Fruit fly (Drosophila melanogaster) whole organism, embryonic: ENCODE results near the gene Paics.

Source experiments
- Antp ChIP-seq: fragments of 200-800 bp; sonication (Bioruptor generic); optimal IDR thresholded peaks from 3 replicates; lab custom pipeline; 2016; ENCODE audit warnings: missing biosample characterization, missing genetic modification characterization
- Atf6 ChIP-seq: fragments of 200-800 bp; sonication (Bioruptor generic); IDR thresholded peaks from 2 replicates; pipeline ENCODE4 v1.3.6; 2022; ENCODE audit warnings: missing biosample characterization, missing genetic modification characterization
- CG10565 ChIP-seq: fragments of 200-800 bp; sonication (Bioruptor generic); optimal IDR thresholded peaks from 3 replicates; lab custom pipeline; 2016; ENCODE audit warnings: missing biosample characterization, mild to moderate bottlenecking, missing genetic modification characterization
- CG13424 ChIP-seq: fragments of 200-800 bp; sonication (Bioruptor generic); optimal IDR thresholded peaks from 2 replicates; lab custom pipeline; 2019; ENCODE audit warnings: missing biosample characterization, mild to moderate bottlenecking, missing genetic modification characterization, moderate library complexity
- CG17359 ChIP-seq: fragments of 200-800 bp; sonication (Bioruptor generic); optimal IDR thresholded peaks from 3 replicates; lab custom pipeline; 2018; ENCODE audit warnings: missing biosample characterization, mild to moderate bottlenecking, missing genetic modification characterization, moderate library complexity
- CG17612 ChIP-seq: fragments of 200-800 bp; sonication (Bioruptor generic); IDR thresholded peaks from 2 replicates; pipeline ENCODE4 v1.3.6; 2022; ENCODE audit warnings: missing biosample characterization, missing genetic modification characterization
- CG2199 ChIP-seq: fragments of 200-800 bp; sonication (Bioruptor generic); IDR thresholded peaks from 3 replicates; pipeline ENCODE4 v1.3.6; 2022; ENCODE audit warnings: missing biosample characterization, missing genetic modification characterization
- CG31388 ChIP-seq: fragments of 200-800 bp; sonication (Bioruptor generic); optimal IDR thresholded peaks from 2 replicates; lab custom pipeline; 2016; ENCODE audit warnings: missing biosample characterization, missing genetic modification characterization
- CG3407 ChIP-seq: fragments of 200-800 bp; sonication (Bioruptor generic); optimal IDR thresholded peaks from 2 replicates; lab custom pipeline; 2018; ENCODE audit warnings: missing biosample characterization, mild to moderate bottlenecking, missing genetic modification characterization
- CG34422 ChIP-seq: fragments of 200-800 bp; sonication (Bioruptor generic); IDR thresholded peaks from 3 replicates; pipeline ENCODE4 v1.3.6; 2022; ENCODE audit warnings: missing biosample characterization, missing genetic modification characterization
- CG42726 ChIP-seq: fragments of 200-800 bp; sonication (Bioruptor generic); IDR thresholded peaks from 2 replicates; pipeline ENCODE4 v1.3.6; 2022; ENCODE audit warnings: missing biosample characterization, missing genetic modification characterization; ENCODE audit not compliant: partially characterized antibody
- CG4328 ChIP-seq: fragments of 200-800 bp; sonication (Bioruptor generic); optimal IDR thresholded peaks from 3 replicates; lab custom pipeline; 2017; ENCODE audit warnings: missing biosample characterization, missing genetic modification reagents, missing genetic modification characterization
- CG4424 ChIP-seq: fragments of 200-800 bp; sonication (Bioruptor generic); optimal IDR thresholded peaks from 3 replicates; lab custom pipeline; 2016; ENCODE audit warnings: missing biosample characterization, missing genetic modification characterization
- CG5245 ChIP-seq: fragments of 200-800 bp; sonication (Bioruptor generic); optimal IDR thresholded peaks from 3 replicates; lab custom pipeline; 2016; ENCODE audit warnings: missing biosample characterization, missing genetic modification characterization
- CG6813 ChIP-seq: fragments of 200-800 bp; sonication (Bioruptor generic); optimal IDR thresholded peaks from 2 replicates; lab custom pipeline; 2017; ENCODE audit warnings: missing biosample characterization, missing genetic modification characterization, mild to moderate bottlenecking, moderate library complexity, missing genetic modification reagents
- CG7271 ChIP-seq: fragments of 200-800 bp; sonication (Bioruptor generic); optimal IDR thresholded peaks from 2 replicates; lab custom pipeline; 2018; ENCODE audit warnings: missing biosample characterization, mild to moderate bottlenecking, missing genetic modification characterization, moderate library complexity
- CG9215 ChIP-seq: fragments of 200-800 bp; sonication (Bioruptor generic); IDR thresholded peaks from 2 replicates; pipeline ENCODE4 v1.3.6; 2022; ENCODE audit warnings: missing biosample characterization, missing genetic modification characterization
- D19A ChIP-seq: fragments of 200-800 bp; optimal IDR thresholded peaks from 3 replicates; lab custom pipeline; 2019; ENCODE audit warnings: missing biosample characterization, mild to moderate bottlenecking, missing genetic modification characterization, moderate library complexity
- D19B ChIP-seq: fragments of 200-800 bp; sonication (Bioruptor generic); optimal IDR thresholded peaks from 2 replicates; lab custom pipeline; 2017; ENCODE audit warnings: missing biosample characterization, mild to moderate bottlenecking, missing genetic modification characterization
- Dip2 ChIP-seq: fragments of 200-800 bp; sonication (Bioruptor generic); IDR thresholded peaks from 2 replicates; pipeline ENCODE4 v1.3.6; 2022; ENCODE audit warnings: missing biosample characterization, missing genetic modification characterization
- Drgx ChIP-seq: fragments of 200-800 bp; sonication (Bioruptor generic); IDR thresholded peaks from 2 replicates; pipeline ENCODE4 v1.3.6; 2022; ENCODE audit warnings: missing biosample characterization, missing genetic modification characterization
- GATAe ChIP-seq: fragments of 200-800 bp; sonication (Bioruptor generic); conservative IDR thresholded peaks from 2 replicates; pipeline ENCODE4 v1.3.6; 2022; ENCODE audit warnings: missing biosample characterization, missing genetic modification characterization
- HmgD ChIP-seq: fragments of 200-800 bp; sonication (Bioruptor generic); optimal IDR thresholded peaks from 3 replicates; lab custom pipeline; 2016; ENCODE audit warnings: missing biosample characterization, missing genetic modification characterization
- Hsf ChIP-seq: fragments of 200-800 bp; sonication (Bioruptor generic); optimal IDR thresholded peaks from 3 replicates; lab custom pipeline; 2016; ENCODE audit warnings: missing biosample characterization, missing genetic modification characterization
- Jarid2 ChIP-seq: fragments of 200-800 bp; sonication (Bioruptor generic); optimal IDR thresholded peaks from 3 replicates; lab custom pipeline; 2017; ENCODE audit warnings: mild to moderate bottlenecking, missing biosample characterization, missing genetic modification reagents, missing genetic modification characterization
- Mad ChIP-seq: fragments of 200-800 bp; sonication (Bioruptor generic); optimal IDR thresholded peaks from 2 replicates; lab custom pipeline; 2016; ENCODE audit warnings: missing biosample characterization, missing genetic modification characterization
- NK7.1 ChIP-seq: fragments of 200-800 bp; sonication (Bioruptor generic); optimal IDR thresholded peaks from 3 replicates; lab custom pipeline; 2016; ENCODE audit warnings: missing biosample characterization, missing genetic modification characterization
- Rfx ChIP-seq: fragments of 200-800 bp; sonication (Bioruptor generic); IDR thresholded peaks from 2 replicates; pipeline ENCODE4 v1.3.6; 2022; ENCODE audit warnings: missing biosample characterization, missing genetic modification characterization
- Scr ChIP-seq: fragments of 200-800 bp; sonication (Bioruptor generic); IDR thresholded peaks from 2 replicates; pipeline ENCODE4 v1.3.6; 2022; ENCODE audit warnings: missing biosample characterization, missing genetic modification characterization; ENCODE audit not compliant: partially characterized antibody
- cg ChIP-seq: fragments of 200-800 bp; sonication (Bioruptor generic); optimal IDR thresholded peaks from 3 replicates; lab custom pipeline; 2019; ENCODE audit warnings: missing biosample characterization, mild to moderate bottlenecking, missing genetic modification characterization, moderate library complexity
- chinmo ChIP-seq: fragments of 200-800 bp; sonication (Bioruptor generic); IDR thresholded peaks from 4 replicates; pipeline ENCODE4 v1.3.6; 2022; ENCODE audit warnings: missing biosample characterization, missing genetic modification characterization; ENCODE audit not compliant: partially characterized antibody
- crol ChIP-seq: fragments of 200-800 bp; sonication (Bioruptor generic); IDR thresholded peaks from 2 replicates; pipeline ENCODE4 v1.3.6; 2022; ENCODE audit warnings: missing biosample characterization, missing genetic modification characterization
- dysf ChIP-seq: fragments of 200-800 bp; sonication (Bioruptor generic); IDR thresholded peaks from 3 replicates; pipeline ENCODE4 v1.3.6; 2022; ENCODE audit warnings: missing biosample characterization, missing genetic modification characterization
- gro ChIP-seq: fragments of 200-800 bp; sonication (Bioruptor generic); optimal IDR thresholded peaks from 2 replicates; lab custom pipeline; 2016; ENCODE audit warnings: missing biosample characterization, missing genetic modification characterization
- her ChIP-seq: fragments of 200-800 bp; sonication (Bioruptor generic); optimal IDR thresholded peaks from 2 replicates; lab custom pipeline; 2016; ENCODE audit warnings: missing biosample characterization, missing genetic modification characterization
- lbe ChIP-seq: fragments of 200-800 bp; sonication (Bioruptor generic); optimal IDR thresholded peaks from 2 replicates; lab custom pipeline; 2016; ENCODE audit warnings: missing biosample characterization, mild to moderate bottlenecking, missing genetic modification characterization
- lilli ChIP-seq: fragments of 200-800 bp; sonication (Bioruptor generic); optimal IDR thresholded peaks from 3 replicates; lab custom pipeline; 2016; ENCODE audit warnings: missing biosample characterization, missing genetic modification characterization
- mam ChIP-seq: fragments of 200-800 bp; sonication (Bioruptor generic); optimal IDR thresholded peaks from 3 replicates; lab custom pipeline; 2016; ENCODE audit warnings: missing biosample characterization, missing genetic modification characterization
- nom ChIP-seq: fragments of 200-800 bp; sonication (Bioruptor generic); optimal IDR thresholded peaks from 2 replicates; lab custom pipeline; 2017; ENCODE audit warnings: missing biosample characterization, missing genetic modification characterization, mild to moderate bottlenecking, moderate library complexity, missing genetic modification reagents
- prd ChIP-seq, 3 experiments: fragments of >200 bp in 2 of 3; fragments of 200-800 bp in 1 of 3; sonication (Bioruptor generic) in 1 of 3; optimal IDR thresholded peaks in 2 of 3; IDR thresholded peaks in 1 of 3; 2 replicates in 2 of 3; 3 replicates in 1 of 3; pipeline versions ENCODE4 v1.3.6 to Lab custom; 2017 to 2022; ENCODE audit warnings: missing biosample characterization in 1 of 3, missing genetic modification characterization in 1 of 3
- rib ChIP-seq: fragments of 200-800 bp; sonication (Bioruptor generic); IDR thresholded peaks from 2 replicates; pipeline ENCODE4 v1.3.6; 2022; ENCODE audit warnings: missing biosample characterization, missing genetic modification characterization
- stwl ChIP-seq: fragments of 200-800 bp; sonication (Bioruptor generic); optimal IDR thresholded peaks from 3 replicates; lab custom pipeline; 2018; ENCODE audit warnings: missing biosample characterization, mild to moderate bottlenecking, missing genetic modification characterization, moderate library complexity
- tna ChIP-seq: fragments of 200-800 bp; sonication (Bioruptor generic); IDR thresholded peaks from 2 replicates; pipeline ENCODE4 v1.3.6; 2022; ENCODE audit warnings: missing biosample characterization, missing genetic modification characterization; ENCODE audit not compliant: partially characterized antibody
- vvl ChIP-seq: fragments of 200-800 bp; sonication (Bioruptor generic); IDR thresholded peaks from 2 replicates; pipeline ENCODE4 v1.3.6; 2022; ENCODE audit warnings: missing biosample characterization, missing genetic modification characterization
- wdn ChIP-seq: fragments of 200-800 bp; sonication (Bioruptor generic); IDR thresholded peaks from 2 replicates; pipeline ENCODE4 v1.3.6; 2022; ENCODE audit warnings: missing biosample characterization, missing genetic modification characterization
- wek ChIP-seq: fragments of 200-800 bp; sonication (Bioruptor generic); optimal IDR thresholded peaks from 3 replicates; lab custom pipeline; 2018; ENCODE audit warnings: missing biosample characterization, mild to moderate bottlenecking, missing genetic modification characterization, moderate library complexity
- z ChIP-seq: fragments of 200-800 bp; sonication (Bioruptor generic); IDR thresholded peaks from 3 replicates; pipeline ENCODE4 v1.3.6; 2022; ENCODE audit warnings: missing biosample characterization, missing genetic modification characterization
- zf30C ChIP-seq: fragments of 200-800 bp; sonication (Bioruptor generic); optimal IDR thresholded peaks from 3 replicates; lab custom pipeline; 2018; ENCODE audit warnings: missing biosample characterization, mild to moderate bottlenecking, missing genetic modification characterization

Paics gene

DNA sequence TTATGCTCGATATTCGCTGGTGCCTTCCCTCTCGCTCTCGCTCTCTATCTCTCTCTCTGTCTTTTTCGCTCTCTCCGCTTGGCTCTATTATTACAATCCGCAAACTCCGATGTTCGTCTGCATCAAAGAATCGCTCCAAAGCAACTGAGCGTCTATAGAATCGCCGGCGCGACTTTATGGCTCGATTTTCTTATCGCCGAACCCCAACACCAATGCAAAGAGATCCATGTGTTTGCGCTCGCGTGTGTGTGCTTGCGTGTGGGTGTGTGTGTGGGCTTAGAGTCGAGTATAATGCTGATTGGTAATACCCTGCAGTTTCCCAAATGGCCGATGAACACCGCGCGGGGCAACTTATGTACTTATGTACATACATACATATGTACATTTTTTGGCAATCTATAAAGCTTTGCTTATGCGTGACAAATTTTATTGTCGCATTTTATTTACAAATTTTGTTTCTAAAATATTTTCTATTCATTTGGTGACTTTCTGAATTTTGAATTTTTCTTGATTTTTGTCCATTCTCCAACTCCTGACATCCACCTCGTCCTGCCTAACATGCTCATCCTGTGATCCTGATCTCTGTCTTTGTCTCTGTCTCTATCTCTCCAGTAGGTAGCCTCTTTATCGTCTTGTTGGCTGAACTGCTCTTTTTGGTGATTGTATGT is at the start of gene Paics (continued):
- TF ChIP-seq CG5245 (GFP tag; lab: Kevin White, UChicago) (no peak), GATAe (GFP tag; lab: Robert Waterston, UW) (peak; percentile 39), zf30C (GFP tag; lab: Kevin White, UChicago) (no peak), gro (peak; percentile 4), CG42726 (peak; percentile 47; the same call in 1 of the 2 replicates), CG9215 (GFP tag; lab: Robert Waterston, UW) (no peak), vvl (GFP tag; lab: Robert Waterston, UW) (0 out of 2 replicates have a peak, but pooled peaks have one; percentile 41), CG17359 (no peak), tna (GFP tag; lab: Robert Waterston, UW) (0 out of 2 replicates have a peak, but pooled peaks have one; percentile 44), crol (GFP tag; lab: Robert Waterston, UW) (no peak), Rfx (GFP tag; lab: Robert Waterston, UW) (0 out of 2 replicates have a peak, but pooled peaks have one; percentile 40), cg (peak; percentile 76), her (GFP tag; lab: Kevin White, UChicago) (no peak), Atf6 (GFP tag; lab: Robert Waterston, UW) (0 out of 2 replicates have a peak, but pooled peaks have one; percentile 27), NK7.1 (GFP tag; lab: Kevin White, UChicago) (no peak), prd (optimal IDR thresholded peaks at IDR 0.05; lab: Kevin White, UChicago) (no peak), prd (GFP tag; IDR thresholded peaks at IDR 0.05; lab: Robert Waterston, UW) (peak; percentile 54; the same call in 1 of the 3 replicates), CG4328 (GFP tag; lab: Kevin White, UChicago) (no peak), CG3407 (GFP tag; lab: Kevin White, UChicago) (no peak), CG2199 (GFP tag; lab: Robert Waterston, UW) (0 out of 3 replicates have a peak, but pooled peaks have one; percentile 68), Dip2 (GFP tag; lab: Robert Waterston, UW) (no peak), chinmo (peak; percentile 93), D19B (GFP tag; lab: Kevin White, UChicago) (peak; percentile 24), Hsf (GFP tag; lab: Kevin White, UChicago) (no peak), z (GFP tag; lab: Robert Waterston, UW) (peak; percentile 70; the same call in 2 of the 3 replicates), CG10565 (GFP tag; lab: Kevin White, UChicago) (no peak), CG34422 (peak; percentile 44; the same call in 1 of the 3 replicates), wdn (GFP tag; lab: Robert Waterston, UW) (no peak), CG31388 (GFP tag; lab: Kevin White, UChicago) (no peak), CG7271 (tag; lab: Kevin White, UChicago) (no peak), CG17612 (GFP tag; lab: Robert Waterston, UW) (no peak), Jarid2 (peak; percentile 12), wek (no peak), Drgx (GFP tag; lab: Robert Waterston, UW) (peak; percentile 31; the same call in 1 of the 2 replicates), Scr (GFP tag; lab: Robert Waterston, UW) (0 out of 2 replicates have a peak, but pooled peaks have one; percentile 23), mam (GFP tag; lab: Kevin White, UChicago) (no peak), lbe (GFP tag; lab: Kevin White, UChicago) (no peak), dysf (GFP tag; lab: Robert Waterston, UW) (peak; percentile 27; the same call in 1 of the 3 replicates), lilli (GFP tag; lab: Kevin White, UChicago) (peak; percentile 17), D19A (tag; lab: Kevin White, UChicago) (peak; percentile 70), CG4424 (GFP tag; lab: Kevin White, UChicago) (no peak), nom (GFP tag; lab: Kevin White, UChicago) (no peak), HmgD (GFP tag; lab: Kevin White, UChicago) (no peak), Mad (no peak), Antp (no peak), stwl (tag; lab: Kevin White, UChicago) (no peak), CG13424 (tag; lab: Kevin White, UChicago) (no peak), rib (peak; percentile 55; the same call in 1 of the 2 replicates), CG6813 (GFP tag; lab: Kevin White, UChicago) (no peak)
